Fruit fly (Drosophila melanogaster): ENCODE measurements around the gene CG11076.
A peak's percentile ranks its signal among the peaks of the same experiment; 100 is the strongest.

Gene CG11076

DNA sequence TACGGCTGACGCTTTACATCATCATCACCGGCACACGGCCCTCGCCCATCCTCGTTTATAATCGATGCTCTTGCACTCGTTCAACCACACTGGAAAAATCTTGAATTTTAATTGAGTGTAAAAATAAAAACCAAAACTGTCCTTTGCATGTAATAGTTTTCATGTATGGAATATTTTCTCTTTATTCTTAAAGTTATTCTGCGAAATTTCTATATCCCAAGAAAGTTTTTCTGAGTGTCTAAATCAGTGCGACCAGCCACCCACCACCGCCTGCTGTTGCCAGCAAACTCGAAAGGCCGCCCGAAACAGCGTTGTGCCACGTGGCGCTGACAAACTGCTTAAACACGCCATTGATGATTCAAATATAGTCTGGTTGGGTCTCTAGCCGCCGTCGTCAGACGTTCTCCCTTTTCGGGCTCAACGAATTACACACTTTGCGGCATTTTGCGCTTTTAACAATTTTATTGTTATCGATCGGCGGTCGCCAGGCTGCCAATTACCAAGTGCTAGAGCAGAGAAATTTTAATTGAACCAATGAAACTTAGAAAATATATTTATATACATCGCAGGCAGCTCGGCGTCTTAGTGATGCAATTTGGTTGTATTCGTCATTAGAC lies 48.7 kb downstream of the CG11076 start (continued):
- TF ChIP-seq slou (GFP tag; optimal IDR thresholded peaks at IDR 0.05) (peak; percentile 55), cato (GFP tag; optimal IDR thresholded peaks at IDR 0.05; ENCODE audit: borderline replicate concordance) (no peak), CG9817 (tag; optimal IDR thresholded peaks at IDR 0.05) (no peak), CG1233 (GFP tag; optimal IDR thresholded peaks at IDR 0.05) (peak; percentile 57), Myb (GFP tag; optimal IDR thresholded peaks at IDR 0.05) (peak; percentile 45), tx (GFP tag; optimal IDR thresholded peaks at IDR 0.05) (peak; percentile 50), eve (GFP tag; optimal IDR thresholded peaks at IDR 0.05) (peak in 1 of 2 experiments; percentile 64), CG12391 (tag; optimal IDR thresholded peaks at IDR 0.05) (peak; percentile 85), Dek (tag; optimal IDR thresholded peaks at IDR 0.05) (no peak), emc (GFP tag; optimal IDR thresholded peaks at IDR 0.05) (no peak), sqz (GFP tag; optimal IDR thresholded peaks at IDR 0.05) (no peak), Hr39 (optimal IDR thresholded peaks at IDR 0.05) (no peak), H2.0 (GFP tag; IDR thresholded peaks at IDR 0.05) (no peak; the same call in 1 of the 2 replicates), MBD-R2 (GFP tag; IDR thresholded peaks at IDR 0.05) (no peak; the same call in 1 of the 2 replicates), BEAF-32 (GFP tag; optimal IDR thresholded peaks at IDR 0.05) (no peak), CG10274 (GFP tag; optimal IDR thresholded peaks at IDR 0.05) (no peak), CG3407 (GFP tag; optimal IDR thresholded peaks at IDR 0.05) (peak; percentile 80), CG12769 (tag; optimal IDR thresholded peaks at IDR 0.05) (peak; percentile 78), CG17912 (GFP tag; optimal IDR thresholded peaks at IDR 0.05) (no peak), CG9727 (GFP tag; optimal IDR thresholded peaks at IDR 0.05) (peak; percentile 82), zen (tag; optimal IDR thresholded peaks at IDR 0.05) (peak; percentile 4), Hr3 (GFP tag; optimal IDR thresholded peaks at IDR 0.05) (peak; percentile 67), CG10543 (GFP tag; optimal IDR thresholded peaks at IDR 0.05) (peak; percentile 18), dmrt11E (tag; optimal IDR thresholded peaks at IDR 0.05) (peak; percentile 70), CG17359 (tag; optimal IDR thresholded peaks at IDR 0.05) (peak; percentile 85), TFAM (GFP tag; optimal IDR thresholded peaks at IDR 0.05) (no peak), CG31224 (GFP tag; IDR thresholded peaks at IDR 0.05) (no peak; the same call in 1 of the 2 replicates), Nf-YB (GFP tag; optimal IDR thresholded peaks at IDR 0.05) (peak; percentile 61), CG13624 (GFP tag; optimal IDR thresholded peaks at IDR 0.05) (peak; percentile 66), CG32767 (GFP tag; IDR thresholded peaks at IDR 0.05) (no peak; the same call in 1 of the 2 replicates), sob (GFP tag; IDR thresholded peaks at IDR 0.05) (no peak; the same call in 1 of the 2 replicates), cad (GFP tag; optimal IDR thresholded peaks at IDR 0.05) (no peak), otp (GFP tag; IDR thresholded peaks at IDR 0.05) (no peak; the same call in 2 of the 3 replicates), hth (optimal IDR thresholded peaks at IDR 0.05) (no peak), CG3281 (GFP tag; optimal IDR thresholded peaks at IDR 0.05) (peak; percentile 43), CG2889 (GFP tag; IDR thresholded peaks at IDR 0.05) (peak; percentile 71; the same call in 2 of the 3 replicates), Oaz (GFP tag; IDR thresholded peaks at IDR 0.05) (no peak), CG15073 (GFP tag; optimal IDR thresholded peaks at IDR 0.05) (peak; percentile 3), CG1024 (GFP tag; IDR thresholded peaks at IDR 0.05) (no peak; the same call in 1 of the 2 replicates), CG17568 (GFP tag; optimal IDR thresholded peaks at IDR 0.05) (peak; percentile 53), nerfin-2 (GFP tag; IDR thresholded peaks at IDR 0.05; ENCODE audit: partially characterized antibody) (no peak), Fer2 (tag; optimal IDR thresholded peaks at IDR 0.05) (no peak), salm (tag; optimal IDR thresholded peaks at IDR 0.05) (peak; percentile 21), bcd (GFP tag; optimal IDR thresholded peaks at IDR 0.05) (peak; percentile 65), bigmax (GFP tag; optimal IDR thresholded peaks at IDR 0.05) (no peak), bsh (GFP tag; optimal IDR thresholded peaks at IDR 0.05) (peak in 1 of 2 experiments; percentile 91), Hmx (GFP tag; optimal IDR thresholded peaks at IDR 0.05) (no peak), twi (tag; optimal IDR thresholded peaks at IDR 0.05) (peak; percentile 48), seq (GFP tag; IDR thresholded peaks at IDR 0.05) (peak; percentile 66), peb (GFP tag; IDR thresholded peaks at IDR 0.05) (peak; percentile 66; the same call in 1 of the 2 replicates)

Data from whole organism, embryonic.